Worm (Caenorhabditis elegans) whole organism, L2 larva: ENCODE results near the gene fat-6.

Experiments
- ama-1 ChIP-seq: fragments of 150-350 bp; optimal IDR thresholded peaks from 2 replicates; lab custom pipeline; 2018; ENCODE audit warnings: inconsistent platforms
- ceh-16 ChIP-seq: fragments of 150-350 bp; optimal IDR thresholded peaks from 2 replicates; lab custom pipeline; 2014; ENCODE audit warnings: missing biosample characterization, missing genetic modification characterization
- nhr-237 ChIP-seq: fragments of 150-350 bp; optimal IDR thresholded peaks from 2 replicates; lab custom pipeline; 2014; ENCODE audit warnings: missing biosample characterization, missing genetic modification characterization
- snpc-4 ChIP-seq: fragments of 150-350 bp; optimal IDR thresholded peaks from 2 replicates; lab custom pipeline; 2014; ENCODE audit warnings: missing biosample characterization, missing genetic modification characterization
- ztf-4 ChIP-seq: fragments of 150-350 bp; optimal IDR thresholded peaks from 2 replicates; lab custom pipeline; 2014; ENCODE audit warnings: missing biosample characterization, missing genetic modification characterization

ce11 chrIV:11902832-11903231 lies 12.7 kb downstream of the fat-6 start:
- TF ChIP-seq ama-1 (lab: Kevin White, UChicago) (no peak), ceh-16 (tag; lab: Kevin White, UChicago) (no peak), snpc-4 (tag; lab: Kevin White, UChicago) (no peak), ztf-4 (tag; lab: Kevin White, UChicago) (no peak), nhr-237 (no peak)
